Worm (Caenorhabditis elegans) whole organism, L1 larva: ENCODE results near the gene lap-2.

Source experiments
- aly-2 ChIP-seq: fragments of 150-350 bp; optimal IDR thresholded peaks from 2 replicates; lab custom pipeline; 2014; ENCODE audit warnings: missing biosample characterization, missing genetic modification characterization
- ceh-63 ChIP-seq: fragments of 200-800 bp; sonication (Bioruptor generic); optimal IDR thresholded peaks from 2 replicates; lab custom pipeline; 2018; ENCODE audit warnings: mild to moderate bottlenecking, missing genetic modification characterization, missing compliant biosample characterization
- dpl-1 ChIP-seq, 3 experiments: fragments of 150-350 bp in 2 of 3; sonication (generic microtip) in 1 of 3; optimal IDR thresholded peaks; 2 replicates each; lab custom pipeline; 2014 to 2017; ENCODE audit warnings: missing biosample characterization in 3 of 3, missing genetic modification characterization in 3 of 3, missing genetic modification reagents in 3 of 3
- efl-1 ChIP-seq, 4 experiments: fragments of 150-350 bp; optimal IDR thresholded peaks in 3 of 4; peaks in 1 of 4; 1 replicate in 1 of 4; 2 replicates in 3 of 4; lab custom pipeline; 2014; ENCODE audit warnings: missing biosample characterization in 2 of 4, missing genetic modification characterization in 2 of 4, missing genetic modification reagents in 2 of 4
- elt-2 ChIP-seq: sonication (generic microtip); optimal IDR thresholded peaks from 2 replicates; lab custom pipeline; 2016; ENCODE audit warnings: missing genetic modification characterization, mild to moderate bottlenecking, inconsistent platforms, missing compliant biosample characterization, missing genetic modification reagents
- fkh-4 ChIP-seq: sonication (generic microtip); optimal IDR thresholded peaks from 2 replicates; lab custom pipeline; 2016; ENCODE audit warnings: missing compliant biosample characterization, missing genetic modification characterization, borderline replicate concordance
- fkh-8 ChIP-seq: sonication (generic microtip); optimal IDR thresholded peaks from 2 replicates; lab custom pipeline; 2016; ENCODE audit warnings: mild to moderate bottlenecking, missing genetic modification characterization, missing compliant biosample characterization
- fos-1 ChIP-seq: fragments of 150-350 bp; optimal IDR thresholded peaks from 2 replicates; lab custom pipeline; 2014; ENCODE audit warnings: missing biosample characterization, missing genetic modification characterization
- hpl-2 ChIP-seq: fragments of 150-350 bp; optimal IDR thresholded peaks from 2 replicates; lab custom pipeline; 2014; ENCODE audit warnings: missing biosample characterization, missing genetic modification reagents, missing genetic modification characterization
- irx-1 ChIP-seq: sonication (generic microtip); optimal IDR thresholded peaks from 2 replicates; lab custom pipeline; 2016; ENCODE audit warnings: missing genetic modification characterization, missing compliant biosample characterization
- isw-1 ChIP-seq: fragments of 200-800 bp; sonication (Bioruptor generic); IDR thresholded peaks from 2 replicates; pipeline ENCODE4 v1.3.6; 2022; ENCODE audit warnings: missing genetic modification characterization, missing compliant biosample characterization
- jun-1 ChIP-seq: fragments of 150-350 bp; optimal IDR thresholded peaks from 2 replicates; lab custom pipeline; 2014; ENCODE audit warnings: missing biosample characterization, missing genetic modification reagents, missing genetic modification characterization
- lin-13 ChIP-seq: fragments of 150-350 bp; optimal IDR thresholded peaks from 2 replicates; lab custom pipeline; 2014; ENCODE audit warnings: missing biosample characterization, missing genetic modification reagents, missing genetic modification characterization
- lin-14 ChIP-seq: fragments of 200-800 bp; sonication (Bioruptor generic); optimal IDR thresholded peaks from 2 replicates; lab custom pipeline; 2018; ENCODE audit warnings: mild to moderate bottlenecking, missing genetic modification characterization, moderate library complexity, missing compliant biosample characterization
- lin-35 ChIP-seq, 2 experiments: fragments of 150-350 bp; optimal IDR thresholded peaks; 2 replicates each; lab custom pipeline; 2014; ENCODE audit warnings: missing biosample characterization in 2 of 2, missing genetic modification characterization in 2 of 2, missing genetic modification reagents in 2 of 2
- lsy-2 ChIP-seq, 2 experiments: fragments of 150-350 bp; optimal IDR thresholded peaks; 2 replicates each; lab custom pipeline; 2014; ENCODE audit warnings: missing biosample characterization in 2 of 2, missing genetic modification characterization in 2 of 2
- mab-9 ChIP-seq: fragments of 200-800 bp; sonication (Bioruptor generic); IDR thresholded peaks from 2 replicates; pipeline ENCODE4 v1.3.6; 2022; ENCODE audit warnings: missing genetic modification reagents, missing genetic modification characterization, missing compliant biosample characterization
- mef-2 ChIP-seq: fragments of 150-350 bp; optimal IDR thresholded peaks from 2 replicates; lab custom pipeline; 2014; ENCODE audit warnings: missing biosample characterization, missing genetic modification characterization
- mep-1 ChIP-seq: fragments of 150-350 bp; optimal IDR thresholded peaks from 2 replicates; lab custom pipeline; 2014; ENCODE audit warnings: missing biosample characterization, missing genetic modification characterization
- nhr-12 ChIP-seq: sonication (generic microtip); optimal IDR thresholded peaks from 2 replicates; lab custom pipeline; 2017; ENCODE audit warnings: missing biosample characterization, missing genetic modification characterization
- nhr-19 ChIP-seq: fragments of 200-800 bp; sonication (Bioruptor generic); conservative IDR thresholded peaks from 2 replicates; pipeline ENCODE4 v1.3.6; 2022; ENCODE audit warnings: missing genetic modification characterization, missing compliant biosample characterization
- nhr-237 ChIP-seq: fragments of 150-350 bp; optimal IDR thresholded peaks from 2 replicates; lab custom pipeline; 2014; ENCODE audit warnings: missing biosample characterization, missing genetic modification characterization
- nhr-28 ChIP-seq: fragments of 150-350 bp; optimal IDR thresholded peaks from 2 replicates; lab custom pipeline; 2014; ENCODE audit warnings: missing biosample characterization, missing genetic modification characterization
- nhr-47 ChIP-seq: sonication (generic microtip); optimal IDR thresholded peaks from 2 replicates; lab custom pipeline; 2016; ENCODE audit warnings: mild to moderate bottlenecking, missing genetic modification characterization, moderate library complexity, missing compliant biosample characterization
- nhr-76 ChIP-seq: sonication (generic microtip); optimal IDR thresholded peaks from 2 replicates; lab custom pipeline; 2017; ENCODE audit warnings: missing biosample characterization, missing genetic modification characterization
- nhr-77 ChIP-seq: fragments of 150-350 bp; optimal IDR thresholded peaks from 2 replicates; lab custom pipeline; 2014; ENCODE audit warnings: missing biosample characterization, missing genetic modification characterization
- nhr-85 ChIP-seq: sonication (generic microtip); peaks from one replicate; lab custom pipeline; 2016; ENCODE audit warnings: missing genetic modification characterization, inconsistent platforms, missing compliant biosample characterization
- nhr-90 ChIP-seq: sonication (generic microtip); optimal IDR thresholded peaks from 2 replicates; lab custom pipeline; 2016; ENCODE audit warnings: mild to moderate bottlenecking, missing genetic modification characterization, missing compliant biosample characterization; ENCODE audit not compliant: poor library complexity
- pax-3 ChIP-seq: fragments of 200-800 bp; sonication (Bioruptor generic); optimal IDR thresholded peaks from 2 replicates; lab custom pipeline; 2018; ENCODE audit warnings: mild to moderate bottlenecking, missing genetic modification characterization, moderate library complexity, missing compliant biosample characterization
- pqm-1 ChIP-seq: sonication (generic microtip); optimal IDR thresholded peaks from 3 replicates; lab custom pipeline; 2017; ENCODE audit warnings: missing biosample characterization, missing genetic modification characterization
- snpc-4 ChIP-seq: fragments of 150-350 bp; optimal IDR thresholded peaks from 2 replicates; lab custom pipeline; 2014; ENCODE audit warnings: missing biosample characterization, missing genetic modification characterization
- snu-23 ChIP-seq: sonication (generic microtip); optimal IDR thresholded peaks from 2 replicates; lab custom pipeline; 2016; ENCODE audit warnings: missing genetic modification characterization, missing compliant biosample characterization
- sox-4 ChIP-seq: sonication (generic microtip); optimal IDR thresholded peaks from 2 replicates; lab custom pipeline; 2016; ENCODE audit warnings: missing genetic modification characterization, missing compliant biosample characterization
- sptf-1 ChIP-seq: fragments of 150-350 bp; optimal IDR thresholded peaks from 2 replicates; lab custom pipeline; 2014; ENCODE audit warnings: missing biosample characterization, missing genetic modification characterization
- sup-37 ChIP-seq: fragments of 200-800 bp; sonication (Bioruptor generic); optimal IDR thresholded peaks from 2 replicates; lab custom pipeline; 2018; ENCODE audit warnings: mild to moderate bottlenecking, missing genetic modification characterization, missing compliant biosample characterization
- swsn-7 ChIP-seq: sonication (generic microtip); optimal IDR thresholded peaks from 2 replicates; lab custom pipeline; 2016; ENCODE audit warnings: missing genetic modification characterization, missing compliant biosample characterization
- tbx-2 ChIP-seq: sonication (generic microtip); optimal IDR thresholded peaks from 2 replicates; lab custom pipeline; 2016; ENCODE audit warnings: missing genetic modification characterization, missing compliant biosample characterization
- tlp-1 ChIP-seq: fragments of 150-350 bp; optimal IDR thresholded peaks from 2 replicates; lab custom pipeline; 2014; ENCODE audit warnings: missing biosample characterization, missing genetic modification characterization
- unc-130 ChIP-seq: fragments of 150-350 bp; optimal IDR thresholded peaks from 2 replicates; lab custom pipeline; 2017; ENCODE audit warnings: missing biosample characterization, missing genetic modification characterization, inconsistent platforms
- unc-62 ChIP-seq: fragments of 150-350 bp; optimal IDR thresholded peaks from 2 replicates; lab custom pipeline; 2014; ENCODE audit warnings: missing biosample characterization, missing genetic modification reagents, missing genetic modification characterization
- unc-86 ChIP-seq: sonication (generic microtip); optimal IDR thresholded peaks from 2 replicates; lab custom pipeline; 2016; ENCODE audit warnings: missing genetic modification characterization, missing compliant biosample characterization
- unc-98 ChIP-seq: fragments of 200-800 bp; sonication (Bioruptor generic); IDR thresholded peaks from 2 replicates; pipeline ENCODE4 v1.3.6; 2022; ENCODE audit warnings: missing genetic modification characterization, missing compliant biosample characterization

Gene lap-2

DNA sequence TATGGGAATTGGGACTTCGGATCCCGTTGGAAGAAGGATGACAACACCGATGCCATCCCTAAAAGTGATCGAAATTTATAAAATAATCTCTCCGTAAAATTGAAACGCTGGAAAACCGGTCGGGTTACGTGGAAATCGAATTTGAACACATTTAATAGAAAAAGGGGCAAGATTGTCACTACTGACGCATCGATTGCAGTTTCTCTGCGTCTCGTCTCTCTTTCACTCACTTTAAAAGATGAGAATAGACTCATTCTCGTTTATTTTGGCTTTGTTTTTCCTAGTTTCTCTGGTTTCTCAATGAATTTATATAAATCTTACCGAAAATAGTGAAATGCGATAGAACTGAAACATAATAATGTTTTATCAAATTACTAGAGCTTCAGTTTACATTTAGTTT, 1.8 kb upstream of the lap-2 start, which contains the start of gene scyl-1 (continued):
- TF ChIP-seq nhr-12 (tag; lab: Kevin White, UChicago) (no peak), nhr-19 (GFP tag; lab: Robert Waterston, UW) (peak; percentile 89), irx-1 (peak; percentile 39), nhr-85 (tag; lab: Kevin White, UChicago) (peak; percentile 94)
- TF ChIP-seq, all 84 proteins: peak for 50

DNA sequence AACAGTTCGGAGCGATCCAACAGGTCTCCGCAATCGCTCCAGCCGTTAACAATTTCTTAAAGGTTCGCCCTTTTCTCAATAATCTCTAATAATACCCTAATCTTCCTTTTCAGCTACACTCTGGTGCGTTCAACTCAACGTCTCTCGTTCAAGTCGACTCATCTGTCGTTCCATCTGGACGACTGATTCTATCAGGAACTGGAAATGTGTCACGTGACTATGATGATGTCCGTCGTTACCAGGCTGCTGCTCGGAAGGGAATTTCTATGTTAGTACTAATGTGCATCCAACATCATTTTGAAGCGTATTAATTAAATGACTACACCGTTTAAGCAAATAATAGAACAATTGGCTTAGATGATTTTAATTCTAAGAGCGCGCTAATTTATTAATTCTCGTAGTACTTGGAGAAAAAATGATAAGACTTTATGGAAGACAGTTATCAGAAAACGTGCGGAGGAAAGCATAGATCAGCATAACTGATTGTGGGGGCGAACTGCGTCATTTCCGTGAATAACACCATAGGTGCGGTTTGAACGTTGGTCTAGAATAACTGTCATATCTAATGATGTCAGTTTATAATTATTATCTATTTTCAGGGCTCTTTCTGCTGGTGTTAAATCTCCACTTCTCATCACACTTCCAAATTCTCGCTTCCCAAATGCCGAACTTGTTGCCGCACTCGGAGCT, 465 bp downstream of the lap-2 start:
- TF ChIP-seq lin-35 (GFP tag; optimal IDR thresholded peaks at IDR 0.05; lab: Kevin White, UChicago) (peak in 1 of 2 experiments; percentile 9), snu-23 (GFP tag; lab: Kevin White, UChicago) (no peak), efl-1 (optimal IDR thresholded peaks at IDR 0.05; lab: Kevin White, UChicago) (no peak), efl-1 (GFP tag; optimal IDR thresholded peaks at IDR 0.05 in 1 of 2; lab: Kevin White, UChicago) (peak in 1 of 2 experiments; percentile 62), jun-1 (tag; lab: Kevin White, UChicago) (peak; percentile 25), elt-2 (tag; lab: Kevin White, UChicago) (peak; percentile 62), swsn-7 (tag; lab: Kevin White, UChicago) (no peak)

- TF ChIP-seq mab-9 (GFP tag; lab: Robert Waterston, UW) = no peak
- TF ChIP-seq fkh-4 (tag; lab: Kevin White, UChicago) = no peak
- TF ChIP-seq snpc-4 = no peak
- no peak for TF ChIP-seq sptf-1 (tag; lab: Kevin White, UChicago)
- no peak for TF ChIP-seq sox-4 (tag; lab: Kevin White, UChicago)
- no peak for TF ChIP-seq unc-98 (GFP tag; lab: Robert Waterston, UW)
- TF ChIP-seq mep-1 (tag; lab: Kevin White, UChicago) = no peak
- TF ChIP-seq nhr-12 (tag; lab: Kevin White, UChicago) = no peak
- no peak for TF ChIP-seq sup-37 (GFP tag; lab: Kevin White, UChicago)
- no peak for TF ChIP-seq mef-2 (tag; lab: Kevin White, UChicago)
Measured at ce11 chrV:13045017-13045416, 1.5 kb downstream of the lap-2 start.

- TF ChIP-seq tbx-2 (tag; lab: Kevin White, UChicago) (no peak), lsy-2 (tag; optimal IDR thresholded peaks at IDR 0.05; lab: Kevin White, UChicago) (no peak), unc-86 (tag; lab: Kevin White, UChicago) (no peak), aly-2 (peak; percentile 51), tlp-1 (no peak), nhr-47 (tag; lab: Kevin White, UChicago) (no peak), nhr-12 (tag; lab: Kevin White, UChicago) (no peak), lin-14 (GFP tag; lab: Kevin White, UChicago) (peak; percentile 31), mef-2 (tag; lab: Kevin White, UChicago) (no peak), nhr-77 (tag; lab: Kevin White, UChicago) (no peak), nhr-76 (tag; lab: Kevin White, UChicago) (no peak), sptf-1 (tag; lab: Kevin White, UChicago) (no peak), unc-62 (GFP tag; lab: Kevin White, UChicago) (no peak), snpc-4 (no peak), sox-4 (tag; lab: Kevin White, UChicago) (no peak), nhr-237 (tag; lab: Kevin White, UChicago) (no peak), dpl-1 (GFP tag; optimal IDR thresholded peaks at IDR 0.05; lab: Kevin White, UChicago) (no peak), fkh-8 (no peak), nhr-90 (tag; lab: Kevin White, UChicago) (no peak), pqm-1 (tag; lab: Kevin White, UChicago) (no peak), fos-1 (no peak), irx-1 (no peak), isw-1 (no peak), pax-3 (tag; lab: Kevin White, UChicago) (peak; percentile 8), nhr-85 (tag; lab: Kevin White, UChicago) (peak; percentile 60), nhr-28 (tag; lab: Kevin White, UChicago) (no peak), hpl-2 (no peak), ceh-63 (GFP tag; lab: Kevin White, UChicago) (no peak), swsn-7 (tag; lab: Kevin White, UChicago) (no peak), unc-130 (tag; lab: Kevin White, UChicago) (no peak), lin-13 (GFP tag; lab: Kevin White, UChicago) (no peak), efl-1 (optimal IDR thresholded peaks at IDR 0.05; lab: Kevin White, UChicago) (no peak), efl-1 (GFP tag; optimal IDR thresholded peaks at IDR 0.05 in 1 of 2; lab: Kevin White, UChicago) (peak in 1 of 2 experiments; percentile 34)
Measured at ce11 chrV:13046125-13047123, 2.9 kb downstream of the lap-2 start.
